Fruit fly (Drosophila melanogaster) whole organism, embryonic: Measurements from ENCODE around the gene CG5618.
A peak's percentile ranks its signal among the peaks of the same experiment; 100 is the strongest.

ENCODE experiments used
- Antp ChIP-seq: fragments of 200-800 bp; sonication (Bioruptor generic); optimal IDR thresholded peaks from 3 replicates; lab custom pipeline; 2016; ENCODE audit warnings: missing biosample characterization, missing genetic modification characterization
- Atf6 ChIP-seq: fragments of 200-800 bp; sonication (Bioruptor generic); IDR thresholded peaks from 2 replicates; pipeline ENCODE4 v1.3.6; 2022; ENCODE audit warnings: missing biosample characterization, missing genetic modification characterization
- B-H1 ChIP-seq: fragments of 200-800 bp; sonication (Bioruptor generic); IDR thresholded peaks from 3 replicates; pipeline ENCODE4 v1.3.6; 2022; ENCODE audit warnings: missing biosample characterization, missing genetic modification characterization
- CG10959 ChIP-seq: fragments of 200-800 bp; sonication (Bioruptor generic); IDR thresholded peaks from 2 replicates; pipeline ENCODE4 v1.3.6; 2022; ENCODE audit warnings: missing biosample characterization, missing genetic modification characterization
- CG10979 ChIP-seq: fragments of 200-800 bp; sonication (Bioruptor generic); optimal IDR thresholded peaks from 2 replicates; lab custom pipeline; 2018; ENCODE audit warnings: missing biosample characterization, mild to moderate bottlenecking, missing genetic modification characterization, moderate library complexity
- CG12236 ChIP-seq: fragments of 200-800 bp; sonication (Bioruptor generic); optimal IDR thresholded peaks from 2 replicates; lab custom pipeline; 2016; ENCODE audit warnings: missing biosample characterization, missing genetic modification characterization
- CG13424 ChIP-seq: fragments of 200-800 bp; sonication (Bioruptor generic); optimal IDR thresholded peaks from 2 replicates; lab custom pipeline; 2019; ENCODE audit warnings: missing biosample characterization, mild to moderate bottlenecking, missing genetic modification characterization, moderate library complexity
- CG14710 ChIP-seq: fragments of 200-800 bp; sonication (Bioruptor generic); optimal IDR thresholded peaks from 3 replicates; lab custom pipeline; 2019; ENCODE audit warnings: missing biosample characterization, mild to moderate bottlenecking, missing genetic modification characterization, moderate library complexity
- CG17361 ChIP-seq: fragments of 200-800 bp; sonication (Bioruptor generic); IDR thresholded peaks from 3 replicates; pipeline ENCODE4 v1.3.6; 2022; ENCODE audit warnings: missing biosample characterization, missing genetic modification characterization
- CG17829 ChIP-seq: fragments of 200-800 bp; optimal IDR thresholded peaks from 2 replicates; lab custom pipeline; 2019; ENCODE audit warnings: missing biosample characterization, mild to moderate bottlenecking, missing genetic modification characterization, moderate library complexity
- CG18764 ChIP-seq: fragments of 200-800 bp; sonication (Bioruptor generic); optimal IDR thresholded peaks from 3 replicates; lab custom pipeline; 2016; ENCODE audit warnings: missing biosample characterization, missing genetic modification characterization
- CG2116 ChIP-seq: fragments of 200-800 bp; sonication (Bioruptor generic); optimal IDR thresholded peaks from 3 replicates; lab custom pipeline; 2018; ENCODE audit warnings: missing biosample characterization, mild to moderate bottlenecking, missing genetic modification characterization
- CG2199 ChIP-seq: fragments of 200-800 bp; sonication (Bioruptor generic); IDR thresholded peaks from 3 replicates; pipeline ENCODE4 v1.3.6; 2022; ENCODE audit warnings: missing biosample characterization, missing genetic modification characterization
- CG2712 ChIP-seq: fragments of 200-800 bp; optimal IDR thresholded peaks from 3 replicates; lab custom pipeline; 2019; ENCODE audit warnings: missing biosample characterization, mild to moderate bottlenecking, missing genetic modification characterization, moderate library complexity
- CG3407 ChIP-seq: fragments of 200-800 bp; sonication (Bioruptor generic); optimal IDR thresholded peaks from 2 replicates; lab custom pipeline; 2018; ENCODE audit warnings: missing biosample characterization, mild to moderate bottlenecking, missing genetic modification characterization
- CG4820 ChIP-seq: fragments of 200-800 bp; sonication (Bioruptor generic); optimal IDR thresholded peaks from 3 replicates; lab custom pipeline; 2016; ENCODE audit warnings: missing biosample characterization, missing genetic modification characterization
- CG4854 ChIP-seq: fragments of 200-800 bp; sonication (Bioruptor generic); optimal IDR thresholded peaks from 2 replicates; lab custom pipeline; 2016; ENCODE audit warnings: missing biosample characterization, missing genetic modification characterization, inconsistent platforms
- CG6689 ChIP-seq: fragments of 200-800 bp; sonication (Bioruptor generic); IDR thresholded peaks from 2 replicates; pipeline ENCODE4 v1.3.6; 2022; ENCODE audit warnings: missing biosample characterization, missing genetic modification characterization
- CG7745 ChIP-seq: fragments of 200-800 bp; sonication (Bioruptor generic); optimal IDR thresholded peaks from 2 replicates; lab custom pipeline; 2018; ENCODE audit warnings: missing biosample characterization, mild to moderate bottlenecking, missing genetic modification characterization, moderate library complexity
- CG8388 ChIP-seq: fragments of 200-800 bp; sonication (Bioruptor generic); optimal IDR thresholded peaks from 2 replicates; lab custom pipeline; 2019; ENCODE audit warnings: missing biosample characterization, mild to moderate bottlenecking, missing genetic modification characterization, moderate library complexity
- CG8765 ChIP-seq: fragments of 200-800 bp; sonication (Bioruptor generic); IDR thresholded peaks from 2 replicates; pipeline ENCODE4 v1.3.6; 2022; ENCODE audit warnings: missing biosample characterization, missing genetic modification characterization
- D19B ChIP-seq: fragments of 200-800 bp; sonication (Bioruptor generic); optimal IDR thresholded peaks from 2 replicates; lab custom pipeline; 2017; ENCODE audit warnings: missing biosample characterization, mild to moderate bottlenecking, missing genetic modification characterization
- Deaf1 ChIP-seq: fragments of 200-800 bp; optimal IDR thresholded peaks from 3 replicates; lab custom pipeline; 2019; ENCODE audit warnings: missing biosample characterization, mild to moderate bottlenecking, missing genetic modification characterization, moderate library complexity
- Lhr ChIP-seq: fragments of 200-800 bp; sonication (Bioruptor generic); optimal IDR thresholded peaks from 3 replicates; lab custom pipeline; 2017; ENCODE audit warnings: mild to moderate bottlenecking, missing biosample characterization, missing genetic modification reagents, missing genetic modification characterization
- Oli ChIP-seq: fragments of 200-800 bp; sonication (Bioruptor generic); optimal IDR thresholded peaks from 2 replicates; lab custom pipeline; 2018; ENCODE audit warnings: missing biosample characterization, mild to moderate bottlenecking, missing genetic modification characterization, moderate library complexity
- Xrp1 ChIP-seq: fragments of 200-800 bp; sonication (Bioruptor generic); IDR thresholded peaks from 2 replicates; pipeline ENCODE4 v1.3.6; 2022; ENCODE audit warnings: missing biosample characterization, missing genetic modification characterization
- bab2 ChIP-seq: fragments of 200-800 bp; sonication (Bioruptor generic); optimal IDR thresholded peaks from 2 replicates; lab custom pipeline; 2016; ENCODE audit warnings: missing biosample characterization, missing genetic modification characterization
- bsh ChIP-seq, 2 experiments: fragments of 200-800 bp; sonication (Bioruptor generic); optimal IDR thresholded peaks; 2 replicates each; lab custom pipeline; 2017 to 2018; ENCODE audit warnings: mild to moderate bottlenecking in 2 of 2, missing biosample characterization in 2 of 2, missing genetic modification characterization in 2 of 2, moderate library complexity in 1 of 2
- chm ChIP-seq: fragments of 200-800 bp; sonication (Bioruptor generic); IDR thresholded peaks from 2 replicates; pipeline ENCODE4 v1.3.6; 2022; ENCODE audit warnings: missing biosample characterization, missing genetic modification characterization
- corto ChIP-seq: fragments of 200-800 bp; sonication (Bioruptor generic); optimal IDR thresholded peaks from 2 replicates; lab custom pipeline; 2016; ENCODE audit warnings: missing biosample characterization, mild to moderate bottlenecking, missing genetic modification characterization, moderate library complexity
- dati ChIP-seq: fragments of 200-800 bp; sonication (Bioruptor generic); IDR thresholded peaks from 2 replicates; pipeline ENCODE4 v1.3.6; 2022; ENCODE audit warnings: missing biosample characterization, missing genetic modification characterization
- disco-r ChIP-seq: fragments of 200-800 bp; sonication (Bioruptor generic); optimal IDR thresholded peaks from 2 replicates; lab custom pipeline; 2016; ENCODE audit warnings: missing biosample characterization, missing genetic modification characterization
- esg ChIP-seq: fragments of 200-800 bp; sonication (Bioruptor generic); conservative IDR thresholded peaks from 2 replicates; pipeline ENCODE4 v1.3.6; 2022; ENCODE audit warnings: missing biosample characterization, missing genetic modification characterization
- gcm ChIP-seq: fragments of 200-800 bp; sonication (Bioruptor generic); optimal IDR thresholded peaks from 2 replicates; lab custom pipeline; 2019; ENCODE audit warnings: missing biosample characterization, mild to moderate bottlenecking, missing genetic modification characterization, moderate library complexity
- jumu ChIP-seq: fragments of 200-800 bp; sonication (Bioruptor generic); optimal IDR thresholded peaks from 3 replicates; lab custom pipeline; 2016; ENCODE audit warnings: missing biosample characterization, missing genetic modification characterization
- lov ChIP-seq, 2 experiments: fragments of 200-800 bp in 1 of 2; fragments of >200 bp in 1 of 2; sonication (Bioruptor generic) in 1 of 2; IDR thresholded peaks in 1 of 2; optimal IDR thresholded peaks in 1 of 2; 2 replicates in 1 of 2; 3 replicates in 1 of 2; pipeline versions ENCODE4 v1.3.6 to Lab custom; 2017 to 2022; ENCODE audit warnings: missing biosample characterization in 1 of 2, missing genetic modification characterization in 1 of 2
- nmo ChIP-seq: fragments of 200-800 bp; sonication (Bioruptor generic); optimal IDR thresholded peaks from 2 replicates; lab custom pipeline; 2018; ENCODE audit warnings: missing biosample characterization, mild to moderate bottlenecking, missing genetic modification characterization, moderate library complexity
- onecut ChIP-seq: fragments of 200-800 bp; sonication (Bioruptor generic); IDR thresholded peaks from 2 replicates; pipeline ENCODE4 v1.3.6; 2022; ENCODE audit warnings: missing biosample characterization, missing genetic modification characterization
- sc ChIP-seq, 3 experiments: fragments of >200 bp in 2 of 3; fragments of 200-800 bp in 1 of 3; sonication (Bioruptor generic) in 1 of 3; optimal IDR thresholded peaks; 2 replicates in 2 of 3; 3 replicates in 1 of 3; lab custom pipeline; 2017; ENCODE audit warnings: mild to moderate bottlenecking in 1 of 3, missing biosample characterization in 1 of 3, missing genetic modification characterization in 1 of 3, missing genetic modification reagents in 1 of 3
- schlank ChIP-seq: fragments of 200-800 bp; sonication (Bioruptor generic); optimal IDR thresholded peaks from 2 replicates; lab custom pipeline; 2018; ENCODE audit warnings: missing biosample characterization, mild to moderate bottlenecking, missing genetic modification characterization
- unc-4 ChIP-seq: fragments of 200-800 bp; sonication (Bioruptor generic); IDR thresholded peaks from 2 replicates; pipeline ENCODE4 v1.3.6; 2022; ENCODE audit warnings: missing biosample characterization, missing genetic modification characterization; ENCODE audit not compliant: partially characterized antibody
- wdn ChIP-seq: fragments of 200-800 bp; sonication (Bioruptor generic); IDR thresholded peaks from 2 replicates; pipeline ENCODE4 v1.3.6; 2022; ENCODE audit warnings: missing biosample characterization, missing genetic modification characterization
- wor ChIP-seq: fragments of 200-800 bp; sonication (Bioruptor generic); IDR thresholded peaks from 2 replicates; pipeline ENCODE4 v1.3.6; 2022; ENCODE audit warnings: missing biosample characterization, missing genetic modification characterization
- yki ChIP-seq: fragments of >200 bp; optimal IDR thresholded peaks from 3 replicates; lab custom pipeline; 2018

Gene CG5618

DNA sequence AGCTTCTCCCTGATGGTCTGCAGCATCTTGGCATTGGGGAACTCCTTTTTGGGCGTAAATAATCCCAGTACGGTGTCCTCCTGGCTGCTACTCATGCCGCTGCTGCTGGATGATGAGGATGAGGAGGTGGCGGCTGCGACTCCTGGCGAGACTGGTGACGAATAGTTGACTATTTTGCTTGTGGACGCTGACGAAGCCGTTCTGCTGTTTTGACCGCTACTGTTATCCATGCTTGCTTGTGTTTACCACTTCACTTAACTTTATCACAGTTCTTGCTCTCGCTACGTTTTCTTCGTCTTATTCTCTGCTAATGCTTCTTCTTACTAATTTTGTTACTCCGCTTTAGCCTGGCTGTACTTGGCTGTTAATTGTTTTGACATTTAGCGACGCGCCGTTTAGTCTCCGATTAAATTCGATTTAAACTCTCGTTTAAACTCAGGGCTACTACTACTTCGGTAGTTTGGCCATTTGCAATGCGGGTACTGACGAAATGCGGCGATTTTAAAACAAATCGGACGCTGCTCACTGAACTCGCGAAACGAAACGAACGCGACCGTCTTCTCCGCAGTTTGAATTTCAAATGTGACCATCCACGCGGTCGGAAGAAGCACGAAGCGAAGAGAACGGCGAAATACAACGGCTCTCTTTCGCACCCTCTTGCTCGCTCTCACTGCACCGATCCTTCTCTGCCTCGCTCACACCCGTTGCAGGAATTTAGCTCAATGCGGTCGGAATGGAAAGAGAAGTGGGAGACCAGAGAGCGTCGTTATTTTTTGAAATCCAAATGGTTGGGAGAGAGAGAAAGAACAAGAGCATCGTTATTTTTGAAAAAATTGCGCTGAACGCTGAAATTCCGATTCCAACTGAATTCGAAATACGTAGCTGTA, 48.0 kb downstream of the CG5618 start, which contains the start of gene trbl (continued):
- TF ChIP-seq CG3407 (GFP tag; lab: Kevin White, UChicago) (peak; percentile 24), lov (optimal IDR thresholded peaks at IDR 0.05; lab: Kevin White, UChicago) (no peak), lov (GFP tag; IDR thresholded peaks at IDR 0.05; lab: Robert Waterston, UW) (0 out of 3 replicates have a peak, but pooled peaks have one; percentile 66), chm (GFP tag; lab: Robert Waterston, UW) (peak; percentile 85), Deaf1 (peak; percentile 94), CG18764 (no peak), disco-r (no peak), jumu (GFP tag; lab: Kevin White, UChicago) (no peak), Antp (GFP tag; lab: Kevin White, UChicago) (no peak), unc-4 (GFP tag; lab: Robert Waterston, UW) (peak; percentile 58)

DNA sequence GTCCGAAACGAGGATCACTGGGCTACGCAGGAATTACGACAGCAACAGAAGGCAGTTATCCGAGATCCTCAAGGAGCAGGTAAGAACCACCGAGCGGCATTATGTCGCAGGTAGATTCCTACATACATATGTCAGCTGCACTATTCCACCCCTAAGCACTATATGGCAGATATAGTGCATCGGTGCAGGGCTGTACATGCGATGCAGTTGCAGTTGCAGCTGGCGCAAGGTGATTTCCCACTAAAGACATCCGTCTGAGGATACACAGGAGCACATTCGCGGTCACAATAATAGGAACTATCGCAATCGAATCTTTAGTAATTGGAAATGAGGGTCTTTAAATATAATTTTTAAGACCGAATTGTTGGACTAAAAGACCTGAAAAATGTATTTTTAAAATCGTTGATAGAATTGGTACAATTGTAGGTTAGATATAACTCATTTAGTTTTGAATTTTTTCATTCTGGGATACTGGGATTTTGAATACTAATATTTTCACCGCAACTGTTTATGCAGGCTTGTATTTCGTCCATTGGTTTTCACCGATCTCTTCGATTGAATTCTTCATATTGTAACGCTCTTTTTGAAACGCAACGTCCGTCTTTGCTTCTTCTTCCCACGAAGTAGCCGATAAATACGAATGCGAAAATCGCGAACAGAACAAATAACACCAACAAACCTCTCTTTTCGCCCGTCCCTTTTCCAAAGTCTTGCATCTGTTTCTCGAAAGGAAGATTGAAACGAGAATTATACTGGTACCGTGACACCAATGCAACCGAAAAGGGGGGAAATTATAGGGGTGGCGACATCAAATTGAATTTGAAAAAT, 49.6 kb downstream of the CG5618 start:
- no peak for TF ChIP-seq schlank (tag; lab: Kevin White, UChicago)
- TF ChIP-seq bsh (GFP tag; optimal IDR thresholded peaks at IDR 0.05; lab: Kevin White, UChicago) = peak in 1 of 2 experiments; percentile 2
- peak; percentile 12 for TF ChIP-seq Lhr (GFP tag; lab: Kevin White, UChicago)
- no peak for TF ChIP-seq dati (GFP tag; lab: Robert Waterston, UW)
- peak; percentile 31; the same call in 1 of the 2 replicates for TF ChIP-seq CG6689
- 0 out of 2 replicates have a peak, but pooled peaks have one; percentile 10 for TF ChIP-seq esg (GFP tag; lab: Robert Waterston, UW)
- TF ChIP-seq CG4854 (GFP tag; lab: Kevin White, UChicago) = no peak
- 0 out of 2 replicates have a peak, but pooled peaks have one; percentile 66 for TF ChIP-seq CG10959 (GFP tag; lab: Robert Waterston, UW)
- peak; percentile 78 for TF ChIP-seq CG10979 (tag; lab: Kevin White, UChicago)
- peak; percentile 44 for TF ChIP-seq nmo
- TF ChIP-seq wdn (GFP tag; lab: Robert Waterston, UW) = no peak
- no peak for TF ChIP-seq sc (optimal IDR thresholded peaks at IDR 0.05; lab: Kevin White, UChicago)
- TF ChIP-seq sc (GFP tag; optimal IDR thresholded peaks at IDR 0.05; lab: Kevin White, UChicago) = peak; percentile 50
- TF ChIP-seq Xrp1 (GFP tag; lab: Robert Waterston, UW) = peak; percentile 76
- TF ChIP-seq Oli (tag; lab: Kevin White, UChicago) = peak; percentile 32
- no peak for TF ChIP-seq B-H1
- no peak for TF ChIP-seq bab2
- peak; percentile 73 for TF ChIP-seq CG14710 (tag; lab: Kevin White, UChicago)
- TF ChIP-seq CG12236 = peak; percentile 6
- TF ChIP-seq CG2116 (GFP tag; lab: Kevin White, UChicago) = peak; percentile 66
- 0 out of 2 replicates have a peak, but pooled peaks have one; percentile 49 for TF ChIP-seq CG8765 (GFP tag; lab: Robert Waterston, UW)
- no peak for TF ChIP-seq yki (lab: Kevin White, UChicago)
- TF ChIP-seq CG8388 (GFP tag; lab: Kevin White, UChicago) = no peak
- no peak for TF ChIP-seq onecut (GFP tag; lab: Robert Waterston, UW)
- no peak for TF ChIP-seq Atf6
- TF ChIP-seq CG7745 (tag; lab: Kevin White, UChicago) = no peak
- TF ChIP-seq corto = peak; percentile 57
- TF ChIP-seq CG17829 (tag; lab: Kevin White, UChicago) = peak; percentile 66
- peak; percentile 77 for TF ChIP-seq CG2712 (tag; lab: Kevin White, UChicago)
- TF ChIP-seq D19B (GFP tag; lab: Kevin White, UChicago) = no peak
- peak; percentile 66 for TF ChIP-seq gcm (GFP tag; lab: Kevin White, UChicago)
- TF ChIP-seq chm (GFP tag; lab: Robert Waterston, UW) = 0 out of 2 replicates have a peak, but pooled peaks have one; percentile 15
- peak; percentile 0 for TF ChIP-seq CG13424 (tag; lab: Kevin White, UChicago)
- no peak for TF ChIP-seq CG18764
- TF ChIP-seq CG4820 (GFP tag; lab: Kevin White, UChicago) = peak; percentile 30
- peak; percentile 28; the same call in 1 of the 3 replicates for TF ChIP-seq CG17361 (GFP tag; lab: Robert Waterston, UW)
- TF ChIP-seq CG2199 (GFP tag; lab: Robert Waterston, UW) = peak; percentile 79; the same call in 1 of the 3 replicates
- TF ChIP-seq wor (GFP tag; lab: Robert Waterston, UW) = no peak
